Fruit fly (Drosophila melanogaster) whole organism, embryonic: Measurements from ENCODE around the gene CG32554.
A peak's percentile ranks its signal among the peaks of the same experiment; 100 is the strongest.

Source experiments
- Atf6 ChIP-seq: fragments of 200-800 bp; sonication (Bioruptor generic); IDR thresholded peaks from 2 replicates; pipeline ENCODE4 v1.3.6; 2022; ENCODE audit warnings: missing biosample characterization, missing genetic modification characterization
- BEAF-32 ChIP-seq: fragments of 200-800 bp; sonication (Bioruptor generic); optimal IDR thresholded peaks from 3 replicates; lab custom pipeline; 2017; ENCODE audit warnings: missing biosample characterization, missing genetic modification characterization, mild to moderate bottlenecking, moderate library complexity, missing genetic modification reagents
- Blimp-1 ChIP-seq: fragments of 200-800 bp; sonication (Bioruptor generic); optimal IDR thresholded peaks from 3 replicates; lab custom pipeline; 2018; ENCODE audit warnings: missing biosample characterization, missing genetic modification characterization, mild to moderate bottlenecking, moderate library complexity, missing genetic modification reagents
- CG10462 ChIP-seq: fragments of 200-800 bp; sonication (Bioruptor generic); optimal IDR thresholded peaks from 2 replicates; lab custom pipeline; 2016; ENCODE audit warnings: missing biosample characterization, missing genetic modification characterization
- CG15073 ChIP-seq: fragments of 200-800 bp; sonication (Bioruptor generic); optimal IDR thresholded peaks from 2 replicates; lab custom pipeline; 2016; ENCODE audit warnings: missing biosample characterization, missing genetic modification characterization
- CG1529 ChIP-seq: fragments of 200-800 bp; sonication (Bioruptor generic); optimal IDR thresholded peaks from 3 replicates; lab custom pipeline; 2018; ENCODE audit warnings: missing biosample characterization, missing genetic modification characterization
- CG17186 ChIP-seq: fragments of 200-800 bp; sonication (Bioruptor generic); optimal IDR thresholded peaks from 3 replicates; lab custom pipeline; 2017; ENCODE audit warnings: missing biosample characterization, missing genetic modification reagents, missing genetic modification characterization
- CG17829 ChIP-seq: fragments of 200-800 bp; optimal IDR thresholded peaks from 2 replicates; lab custom pipeline; 2019; ENCODE audit warnings: missing biosample characterization, mild to moderate bottlenecking, missing genetic modification characterization, moderate library complexity
- CG1832 ChIP-seq: fragments of 200-800 bp; sonication (Bioruptor generic); optimal IDR thresholded peaks from 2 replicates; lab custom pipeline; 2017; ENCODE audit warnings: missing biosample characterization, mild to moderate bottlenecking, missing genetic modification characterization, inconsistent platforms
- CG30403 ChIP-seq: fragments of 200-800 bp; sonication (Bioruptor generic); optimal IDR thresholded peaks from 3 replicates; lab custom pipeline; 2016; ENCODE audit warnings: missing biosample characterization, missing genetic modification characterization
- CG4328 ChIP-seq: fragments of 200-800 bp; sonication (Bioruptor generic); optimal IDR thresholded peaks from 3 replicates; lab custom pipeline; 2017; ENCODE audit warnings: missing biosample characterization, missing genetic modification reagents, missing genetic modification characterization
- CG4360 ChIP-seq: fragments of 200-800 bp; sonication (Bioruptor generic); IDR thresholded peaks from 2 replicates; pipeline ENCODE4 v1.3.6; 2022; ENCODE audit warnings: missing biosample characterization, missing genetic modification characterization
- CG4820 ChIP-seq: fragments of 200-800 bp; sonication (Bioruptor generic); optimal IDR thresholded peaks from 3 replicates; lab custom pipeline; 2016; ENCODE audit warnings: missing biosample characterization, missing genetic modification characterization
- CG6765 ChIP-seq: fragments of 200-800 bp; sonication (Bioruptor generic); optimal IDR thresholded peaks from 3 replicates; lab custom pipeline; 2017; ENCODE audit warnings: missing biosample characterization, mild to moderate bottlenecking, missing genetic modification characterization
- CG6791 ChIP-seq: fragments of 200-800 bp; sonication (Bioruptor generic); IDR thresholded peaks from 3 replicates; pipeline ENCODE4 v1.3.6; 2022; ENCODE audit warnings: missing biosample characterization, missing genetic modification characterization; ENCODE audit not compliant: partially characterized antibody
- CG7963 ChIP-seq: fragments of 200-800 bp; sonication (Bioruptor generic); IDR thresholded peaks from 3 replicates; pipeline ENCODE4 v1.3.6; 2022; ENCODE audit warnings: missing biosample characterization, missing genetic modification characterization; ENCODE audit not compliant: partially characterized antibody
- CG9727 ChIP-seq: fragments of 200-800 bp; sonication (Bioruptor generic); optimal IDR thresholded peaks from 3 replicates; lab custom pipeline; 2017; ENCODE audit warnings: missing biosample characterization, mild to moderate bottlenecking, missing genetic modification characterization
- CHES-1-like ChIP-seq: fragments of 200-800 bp; sonication (Bioruptor generic); optimal IDR thresholded peaks from 2 replicates; lab custom pipeline; 2016; ENCODE audit warnings: missing biosample characterization, missing genetic modification characterization
- D ChIP-seq, 2 experiments: fragments of 200-800 bp in 1 of 2; fragments of >200 bp in 1 of 2; sonication (Bioruptor generic) in 1 of 2; optimal IDR thresholded peaks; 2 replicates in 1 of 2; 3 replicates in 1 of 2; lab custom pipeline; 2017; ENCODE audit warnings: mild to moderate bottlenecking in 1 of 2, missing biosample characterization in 1 of 2, missing genetic modification characterization in 1 of 2, missing genetic modification reagents in 1 of 2
- E2f2 ChIP-seq: fragments of 200-800 bp; sonication (Bioruptor generic); IDR thresholded peaks from 2 replicates; pipeline ENCODE4 v1.3.6; 2022; ENCODE audit warnings: missing biosample characterization, missing genetic modification characterization
- ERR ChIP-seq: fragments of 200-800 bp; sonication (Bioruptor generic); optimal IDR thresholded peaks from 2 replicates; lab custom pipeline; 2016; ENCODE audit warnings: missing biosample characterization, missing genetic modification characterization
- Ets65A ChIP-seq: fragments of 200-800 bp; sonication (Bioruptor generic); peaks from one replicate; lab custom pipeline; 2016; ENCODE audit warnings: missing biosample characterization, missing genetic modification characterization
- Hr78 ChIP-seq, 2 experiments: fragments of 200-800 bp in 1 of 2; fragments of >200 bp in 1 of 2; sonication (Bioruptor generic) in 1 of 2; optimal IDR thresholded peaks; 2 replicates each; lab custom pipeline; 2017 to 2019; ENCODE audit warnings: missing biosample characterization in 2 of 2, missing genetic modification characterization in 2 of 2, mild to moderate bottlenecking in 1 of 2, moderate library complexity in 1 of 2
- MESR4 ChIP-seq: fragments of 200-800 bp; sonication (Bioruptor generic); optimal IDR thresholded peaks from 2 replicates; lab custom pipeline; 2018; ENCODE audit warnings: missing biosample characterization, mild to moderate bottlenecking, missing genetic modification characterization, moderate library complexity
- Med ChIP-seq: fragments of 200-800 bp; sonication (Bioruptor generic); peaks from one replicate; lab custom pipeline; 2016; ENCODE audit warnings: missing biosample characterization, missing genetic modification characterization, mild to moderate bottlenecking, inconsistent platforms, moderate library complexity
- Opbp ChIP-seq: fragments of 200-800 bp; sonication (Bioruptor generic); IDR thresholded peaks from 3 replicates; pipeline ENCODE4 v1.3.6; 2022; ENCODE audit warnings: missing biosample characterization, missing genetic modification characterization; ENCODE audit not compliant: partially characterized antibody
- TFAM ChIP-seq: fragments of 200-800 bp; sonication (Bioruptor generic); optimal IDR thresholded peaks from 2 replicates; lab custom pipeline; 2017; ENCODE audit warnings: missing biosample characterization, missing genetic modification characterization, inconsistent platforms
- Taf1 ChIP-seq: fragments of 200-800 bp; sonication (Bioruptor generic); IDR thresholded peaks from 2 replicates; pipeline ENCODE4 v1.3.6; 2022; ENCODE audit warnings: missing biosample characterization, missing genetic modification characterization
- ci ChIP-seq: fragments of 200-800 bp; sonication (Bioruptor generic); IDR thresholded peaks from 3 replicates; pipeline ENCODE4 v1.3.6; 2022; ENCODE audit warnings: missing biosample characterization, missing genetic modification characterization
- crol ChIP-seq: fragments of 200-800 bp; sonication (Bioruptor generic); IDR thresholded peaks from 2 replicates; pipeline ENCODE4 v1.3.6; 2022; ENCODE audit warnings: missing biosample characterization, missing genetic modification characterization
- dimm ChIP-seq: fragments of 200-800 bp; sonication (Bioruptor generic); IDR thresholded peaks from 2 replicates; pipeline ENCODE4 v1.3.6; 2022; ENCODE audit warnings: missing biosample characterization, missing genetic modification characterization
- ftz-f1 ChIP-seq: fragments of 200-800 bp; sonication (Bioruptor generic); optimal IDR thresholded peaks from 2 replicates; lab custom pipeline; 2016; ENCODE audit warnings: missing biosample characterization, missing genetic modification characterization
- kah ChIP-seq: fragments of 200-800 bp; sonication (Bioruptor generic); optimal IDR thresholded peaks from 2 replicates; lab custom pipeline; 2018; ENCODE audit warnings: missing biosample characterization, mild to moderate bottlenecking, missing genetic modification characterization
- nerfin-1 ChIP-seq: fragments of 200-800 bp; sonication (Bioruptor generic); optimal IDR thresholded peaks from 3 replicates; lab custom pipeline; 2019; ENCODE audit warnings: missing biosample characterization, mild to moderate bottlenecking, missing genetic modification characterization, moderate library complexity
- odd ChIP-seq: fragments of 200-800 bp; sonication (Bioruptor generic); optimal IDR thresholded peaks from 2 replicates; lab custom pipeline; 2017; ENCODE audit warnings: missing biosample characterization, mild to moderate bottlenecking, missing genetic modification characterization
- prd ChIP-seq, 3 experiments: fragments of >200 bp in 2 of 3; fragments of 200-800 bp in 1 of 3; sonication (Bioruptor generic) in 1 of 3; optimal IDR thresholded peaks in 2 of 3; IDR thresholded peaks in 1 of 3; 2 replicates in 2 of 3; 3 replicates in 1 of 3; pipeline versions ENCODE4 v1.3.6 to Lab custom; 2017 to 2022; ENCODE audit warnings: missing biosample characterization in 1 of 3, missing genetic modification characterization in 1 of 3
- sd ChIP-seq: fragments of 200-800 bp; sonication (Bioruptor generic); optimal IDR thresholded peaks from 3 replicates; lab custom pipeline; 2018; ENCODE audit warnings: missing biosample characterization, mild to moderate bottlenecking, missing genetic modification characterization, moderate library complexity
- sens ChIP-seq: fragments of 200-800 bp; sonication (Bioruptor generic); peaks from one replicate; lab custom pipeline; 2016; ENCODE audit warnings: missing biosample characterization, missing genetic modification characterization
- sqz ChIP-seq: fragments of 200-800 bp; sonication (Bioruptor generic); optimal IDR thresholded peaks from 3 replicates; lab custom pipeline; 2018; ENCODE audit warnings: missing biosample characterization, mild to moderate bottlenecking, missing genetic modification characterization
- tio ChIP-seq: fragments of 200-800 bp; sonication (Bioruptor generic); optimal IDR thresholded peaks from 2 replicates; lab custom pipeline; 2017; ENCODE audit warnings: missing biosample characterization, missing genetic modification characterization, inconsistent platforms

The CG32554 gene

DNA sequence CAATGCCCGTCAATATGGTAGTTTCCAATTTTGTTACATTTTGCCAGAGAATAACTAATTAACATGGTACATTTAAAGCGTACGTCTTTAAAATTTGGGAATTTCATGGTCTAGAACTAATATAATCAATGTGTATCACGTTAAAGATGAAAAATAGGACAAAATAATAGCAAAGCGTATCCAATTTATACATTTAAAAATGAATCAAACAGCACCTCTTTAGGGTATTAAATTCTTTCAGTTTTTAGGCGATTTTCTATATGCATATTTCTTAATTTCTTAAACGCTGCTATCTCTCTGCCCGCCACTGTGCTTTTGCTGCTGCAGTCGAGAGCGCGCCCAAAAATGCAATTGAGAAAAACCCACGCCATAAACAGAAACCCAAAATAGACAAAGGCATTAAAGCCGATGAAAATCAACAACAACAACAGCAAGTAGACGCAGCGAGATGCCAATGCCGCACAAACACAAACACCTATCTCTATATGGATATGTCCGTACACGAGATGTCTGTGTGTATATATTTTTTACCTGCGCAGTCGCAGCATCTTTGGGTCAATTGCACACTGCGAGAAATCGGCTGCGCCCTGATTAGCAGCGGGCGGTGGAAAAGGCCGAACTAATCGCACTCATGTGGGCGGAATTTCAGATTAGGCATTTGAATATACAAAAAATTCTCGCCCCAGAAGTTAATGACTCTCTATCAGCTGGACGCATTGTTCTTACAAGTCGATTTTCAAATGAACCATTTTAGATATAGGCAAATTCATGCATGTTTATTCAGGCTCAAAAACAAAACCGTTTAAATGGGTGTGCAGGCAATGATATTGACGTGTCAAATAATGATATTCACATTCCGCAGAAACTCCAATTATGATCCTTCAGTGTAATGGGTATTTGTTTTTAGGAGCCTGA is 23.1 kb downstream of the CG32554 start (continued):
- TF ChIP-seq nerfin-1 (peak; percentile 63), CG4328 (GFP tag; lab: Kevin White, UChicago) (peak; percentile 18), CHES-1-like (GFP tag; lab: Kevin White, UChicago) (no peak)
- TF ChIP-seq, all 482 proteins: peak for 207

DNA sequence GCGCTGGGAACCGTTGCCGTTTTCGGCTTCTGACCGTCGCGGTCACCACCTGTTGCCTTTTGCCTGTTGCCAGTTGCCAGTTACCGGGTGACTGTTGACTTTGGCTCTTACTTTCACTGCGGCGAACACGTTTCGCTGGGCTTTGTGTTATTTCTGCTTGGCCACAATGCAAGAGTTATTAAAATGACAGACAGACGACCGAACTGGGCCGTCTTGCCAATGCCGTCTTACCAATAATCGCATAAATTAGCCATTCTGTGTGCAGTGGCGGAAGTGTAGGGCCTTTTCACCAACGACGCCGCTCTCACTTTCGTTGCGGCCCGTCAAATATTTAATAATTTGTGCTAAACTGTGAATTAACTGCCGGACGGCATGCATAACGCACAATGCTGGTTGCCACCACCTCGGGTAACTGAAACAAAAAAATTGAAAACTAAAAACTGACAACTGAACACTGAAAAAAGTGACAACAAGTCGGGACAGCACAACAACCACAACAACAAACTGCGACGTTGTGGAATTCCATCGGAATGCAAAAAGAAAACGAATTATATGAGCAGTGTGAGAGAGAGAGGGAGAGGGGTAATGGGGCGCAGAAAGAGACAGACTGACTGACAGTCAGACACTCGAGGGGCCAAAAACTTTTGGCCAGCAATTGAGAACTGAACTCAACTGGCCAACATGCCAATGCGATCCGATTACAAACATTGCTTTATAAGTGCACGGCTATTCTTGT is 24.0 kb downstream of the CG32554 start:
- TF ChIP-seq sens, result peak; percentile 8
- 0 out of 3 replicates have a peak, but pooled peaks have one; percentile 39 for TF ChIP-seq ci (GFP tag; lab: Robert Waterston, UW)
- peak; percentile 78 for TF ChIP-seq Blimp-1 (GFP tag; lab: Kevin White, UChicago)
- peak; percentile 94 for TF ChIP-seq sd (tag; lab: Kevin White, UChicago)
- peak; percentile 42 for TF ChIP-seq CG1832
- peak; percentile 60 for TF ChIP-seq Ets65A
- peak; percentile 24; the same call in 1 of the 2 replicates for TF ChIP-seq crol (GFP tag; lab: Robert Waterston, UW)
- TF ChIP-seq kah (GFP tag; lab: Kevin White, UChicago), result peak; percentile 30
- peak; percentile 71; the same call in 1 of the 2 replicates for TF ChIP-seq CG4360 (GFP tag; lab: Robert Waterston, UW)
- no peak for TF ChIP-seq CG7963 (GFP tag; lab: Robert Waterston, UW)
- TF ChIP-seq TFAM (GFP tag; lab: Kevin White, UChicago), result no peak
- no peak for TF ChIP-seq ftz-f1 (GFP tag; lab: Kevin White, UChicago)
- TF ChIP-seq, all 482 proteins: peak for 9

DNA sequence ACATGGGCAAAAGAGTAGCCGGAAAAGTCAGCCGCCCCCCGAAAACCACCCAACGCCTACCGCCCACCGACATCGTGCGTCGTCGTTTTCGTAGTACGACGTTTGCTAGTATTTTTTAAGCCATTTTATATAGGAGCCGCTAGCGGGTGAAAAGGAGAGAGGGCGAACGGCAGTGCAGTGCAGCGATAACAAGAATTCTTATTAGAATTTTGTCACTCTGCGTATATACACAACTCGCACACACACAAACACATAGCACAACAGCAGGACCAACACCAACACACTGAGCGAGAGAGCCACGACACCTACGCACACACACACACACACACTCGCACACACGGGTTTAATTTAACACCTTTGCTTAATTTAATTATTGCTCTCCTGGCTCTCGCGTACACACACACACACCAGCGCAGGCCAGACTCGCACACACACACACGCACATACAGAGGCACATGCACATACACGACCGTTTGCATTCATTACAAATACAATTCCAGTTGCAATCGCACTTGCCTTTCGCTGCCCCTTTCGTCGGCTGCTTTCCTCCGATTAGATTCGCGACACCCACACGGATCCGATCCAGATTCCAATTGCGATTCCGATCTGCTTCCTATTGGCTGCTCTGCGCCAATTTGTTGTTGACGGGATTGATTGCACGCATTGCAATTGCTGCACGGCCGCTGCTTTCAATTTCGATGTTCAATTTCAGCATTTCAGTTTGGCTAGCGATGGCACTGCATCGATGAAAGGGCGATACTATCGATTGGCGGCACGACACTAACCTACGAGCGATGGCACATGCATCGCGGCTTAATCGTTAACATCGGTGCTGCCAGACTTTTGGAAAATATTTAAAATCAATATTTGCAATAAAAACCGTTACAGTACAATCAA is 25.4 kb downstream of the CG32554 start, which contains the start of gene Socs16D:
TSS of gene Socs16D (minus strand) at position 758 of the 897 bp plus-strand sequence.
- TF ChIP-seq CG15073 (no peak), prd (optimal IDR thresholded peaks at IDR 0.05; lab: Kevin White, UChicago) (no peak), prd (GFP tag; IDR thresholded peaks at IDR 0.05; lab: Robert Waterston, UW) (no peak), CG6765 (GFP tag; lab: Kevin White, UChicago) (no peak), CG17829 (tag; lab: Kevin White, UChicago) (peak; percentile 28), E2f2 (peak; percentile 70), Hr78 (GFP tag; optimal IDR thresholded peaks at IDR 0.05; lab: Kevin White, UChicago) (no peak), CG6791 (GFP tag; lab: Robert Waterston, UW) (peak; percentile 98), Med (GFP tag; lab: Kevin White, UChicago) (peak; percentile 91), BEAF-32 (peak; percentile 98), Opbp (GFP tag; lab: Robert Waterston, UW) (peak; percentile 99), D (optimal IDR thresholded peaks at IDR 0.05; lab: Kevin White, UChicago) (peak; percentile 20), D (GFP tag; optimal IDR thresholded peaks at IDR 0.05; lab: Kevin White, UChicago) (no peak), MESR4 (GFP tag; lab: Kevin White, UChicago) (peak; percentile 92), ERR (peak; percentile 53), Atf6 (GFP tag; lab: Robert Waterston, UW) (no peak), Taf1 (GFP tag; lab: Robert Waterston, UW) (no peak), CG4820 (GFP tag; lab: Kevin White, UChicago) (no peak), CG9727 (peak; percentile 32), CG1529 (GFP tag; lab: Kevin White, UChicago) (no peak), CG17186 (GFP tag; lab: Kevin White, UChicago) (peak; percentile 31), odd (GFP tag; lab: Kevin White, UChicago) (peak; percentile 20), CG10462 (peak; percentile 13), sqz (no peak), sd (tag; lab: Kevin White, UChicago) (peak; percentile 17), CG30403 (GFP tag; lab: Kevin White, UChicago) (peak; percentile 38), dimm (GFP tag; lab: Robert Waterston, UW) (no peak), tio (GFP tag; lab: Kevin White, UChicago) (no peak)
